Worm (Caenorhabditis elegans): ENCODE measurements around the gene slc-36.5.

Gene slc-36.5

DNA sequence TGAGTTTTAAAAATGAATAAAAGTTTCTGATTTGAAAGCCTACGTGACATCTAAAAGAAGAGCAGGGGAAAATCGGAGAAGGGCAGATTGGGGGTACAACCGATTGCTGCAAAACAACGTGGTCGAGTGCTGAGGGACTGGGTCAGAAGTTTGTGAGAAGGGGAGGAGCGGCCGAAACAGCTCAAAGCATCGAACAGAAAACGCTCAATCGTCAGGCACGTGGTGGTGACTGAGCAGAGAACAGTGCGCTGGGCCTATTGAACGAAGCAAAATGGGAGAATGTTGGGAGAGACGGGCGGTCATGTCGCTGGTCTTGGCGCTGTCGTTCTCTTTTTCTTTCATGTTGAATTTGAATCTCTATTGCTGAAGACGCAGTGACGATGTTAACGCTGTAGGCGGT lies 14.3 kb upstream of the slc-36.5 start:
- TF ChIP-seq ceh-16 (tag; optimal IDR thresholded peaks at IDR 0.05) (no peak), peb-1 (tag; optimal IDR thresholded peaks at IDR 0.05) (no peak), Y55F3AM.14 (GFP tag; optimal IDR thresholded peaks at IDR 0.05) (no peak), unc-39 (tag; optimal IDR thresholded peaks at IDR 0.05) (no peak), dmd-4 (tag; optimal IDR thresholded peaks at IDR 0.05) (no peak), sem-4 (tag; optimal IDR thresholded peaks at IDR 0.05) (peak; percentile 58), F13H6.1 (tag; optimal IDR thresholded peaks at IDR 0.05) (peak; percentile 63), ceh-82 (tag; optimal IDR thresholded peaks at IDR 0.05) (no peak), alr-1 (tag; optimal IDR thresholded peaks at IDR 0.05) (no peak), unc-62 (GFP tag; optimal IDR thresholded peaks at IDR 0.05) (no peak), fos-1 (tag; optimal IDR thresholded peaks at IDR 0.05) (peak; percentile 65), sma-9 (GFP tag; optimal IDR thresholded peaks at IDR 0.05) (peak; percentile 74), sma-9 (tag; optimal IDR thresholded peaks at IDR 0.05) (no peak), lin-13 (GFP tag; optimal IDR thresholded peaks at IDR 0.05) (peak; percentile 32), mdl-1 (tag; optimal IDR thresholded peaks at IDR 0.05) (peak; percentile 60 to 92), nhr-23 (tag; optimal IDR thresholded peaks at IDR 0.05) (no peak), ama-1 (optimal IDR thresholded peaks at IDR 0.05) (peak; percentile 88), R02D3.7 (tag; optimal IDR thresholded peaks at IDR 0.05) (no peak), ztf-4 (tag; optimal IDR thresholded peaks at IDR 0.05) (peak; percentile 13), aly-2 (tag; optimal IDR thresholded peaks at IDR 0.05) (no peak), C34F6.9 (tag; optimal IDR thresholded peaks at IDR 0.05) (peak; percentile 66), nhr-129 (tag; optimal IDR thresholded peaks at IDR 0.05) (peak; percentile 94), skn-1 (tag; optimal IDR thresholded peaks at IDR 0.05) (no peak), egl-27 (tag; optimal IDR thresholded peaks at IDR 0.05) (peak; percentile 43), elt-3 (tag; optimal IDR thresholded peaks at IDR 0.05) (no peak), zag-1 (tag; optimal IDR thresholded peaks at IDR 0.05) (no peak), lin-11 (tag; optimal IDR thresholded peaks at IDR 0.05) (peak; percentile 26), blmp-1 (tag; optimal IDR thresholded peaks at IDR 0.05; ENCODE audit: insufficient read depth) (peak; percentile 47), sma-3 (GFP tag; optimal IDR thresholded peaks at IDR 0.05) (peak; percentile 54), snpc-4 (tag; optimal IDR thresholded peaks at IDR 0.05) (peak; percentile 21), unc-55 (GFP tag; optimal IDR thresholded peaks at IDR 0.05) (peak; percentile 40), lin-39 (tag; optimal IDR thresholded peaks at IDR 0.05) (no peak), gmeb-1 (tag; optimal IDR thresholded peaks at IDR 0.05) (peak; percentile 7), nhr-237 (tag; optimal IDR thresholded peaks at IDR 0.05) (no peak), nhr-21 (tag; optimal IDR thresholded peaks at IDR 0.05) (peak; percentile 78), nhr-6 (tag; optimal IDR thresholded peaks at IDR 0.05) (no peak), ztf-1 (GFP tag; conservative IDR thresholded peaks at IDR 0.05) (no peak), nhr-77 (tag; optimal IDR thresholded peaks at IDR 0.05) (no peak), nhr-12 (tag; optimal IDR thresholded peaks at IDR 0.05) (no peak), nhr-25 (tag; optimal IDR thresholded peaks at IDR 0.05) (peak; percentile 40), crh-2 (tag; optimal IDR thresholded peaks at IDR 0.05) (peak; percentile 32), ztf-11 (tag; optimal IDR thresholded peaks at IDR 0.05) (no peak), lsy-2 (tag; optimal IDR thresholded peaks at IDR 0.05) (peak in 1 of 2 experiments; percentile 11)

DNA sequence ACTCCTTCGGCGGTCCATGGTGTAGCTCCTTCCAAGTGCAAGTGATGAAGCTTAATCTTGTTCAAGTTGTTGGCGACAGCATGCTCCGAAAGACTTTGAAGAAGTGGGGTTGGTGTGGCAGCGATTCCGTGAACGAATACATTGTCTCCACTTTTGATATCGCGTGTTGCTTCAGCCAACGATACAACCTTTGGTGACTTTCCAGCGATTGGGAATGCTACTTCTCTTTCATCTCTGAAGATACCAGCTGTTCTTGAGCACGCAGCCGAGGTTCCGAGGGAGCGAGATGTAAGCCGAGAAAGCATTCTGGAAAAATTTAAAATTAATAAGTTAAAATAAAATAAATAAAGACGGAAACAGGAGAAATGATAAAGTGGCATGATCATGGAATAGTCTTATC lies 13.2 kb upstream of the slc-36.5 start, which contains the start of gene acer-1:
TSS of gene acer-1 (minus strand) at position 306 of the 400 bp plus-strand sequence.
- TF ChIP-seq nhr-129 (tag; optimal IDR thresholded peaks at IDR 0.05) (peak; percentile 21), Y55F3AM.14 (GFP tag; optimal IDR thresholded peaks at IDR 0.05) (peak; percentile 28), nhr-11 (tag; optimal IDR thresholded peaks at IDR 0.05) (no peak), ama-1 (optimal IDR thresholded peaks at IDR 0.05) (peak; percentile 49)

DNA sequence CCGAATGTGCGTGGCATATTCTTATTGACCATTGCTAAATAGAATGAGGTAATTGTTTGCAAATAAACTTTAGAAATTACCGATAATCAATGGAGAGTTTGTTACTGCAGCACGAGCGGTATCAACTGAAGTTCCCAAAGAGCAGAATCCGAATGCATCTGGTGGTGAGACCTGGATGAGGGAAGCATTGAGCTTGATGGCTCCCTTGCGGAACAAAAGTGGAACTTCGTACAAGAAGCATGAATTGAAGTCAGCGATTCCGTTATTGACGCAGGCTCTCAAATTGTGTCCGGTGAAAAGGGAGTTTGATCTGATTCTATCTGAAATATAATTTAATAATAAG lies 12.7 kb upstream of the slc-36.5 start:
- TF ChIP-seq sma-9 (GFP tag; optimal IDR thresholded peaks at IDR 0.05) (no peak), sma-9 (tag; optimal IDR thresholded peaks at IDR 0.05) (no peak), gmeb-1 (tag; optimal IDR thresholded peaks at IDR 0.05) (peak; percentile 15)

All from whole organism, L2 larva.